Worm (Caenorhabditis elegans): ENCODE results near the gene srx-7.

Gene srx-7

ce11 chrV:600231-600630, 40.2 kb downstream of the srx-7 start, which contains the start of gene nhr-251:
TSS of gene nhr-251 (plus strand) at chrV:600531.
- TF ChIP-seq ceh-34 (tag; optimal IDR thresholded peaks at IDR 0.05), result no peak
- no peak for TF ChIP-seq sox-4 (tag; optimal IDR thresholded peaks at IDR 0.05)

DNA sequence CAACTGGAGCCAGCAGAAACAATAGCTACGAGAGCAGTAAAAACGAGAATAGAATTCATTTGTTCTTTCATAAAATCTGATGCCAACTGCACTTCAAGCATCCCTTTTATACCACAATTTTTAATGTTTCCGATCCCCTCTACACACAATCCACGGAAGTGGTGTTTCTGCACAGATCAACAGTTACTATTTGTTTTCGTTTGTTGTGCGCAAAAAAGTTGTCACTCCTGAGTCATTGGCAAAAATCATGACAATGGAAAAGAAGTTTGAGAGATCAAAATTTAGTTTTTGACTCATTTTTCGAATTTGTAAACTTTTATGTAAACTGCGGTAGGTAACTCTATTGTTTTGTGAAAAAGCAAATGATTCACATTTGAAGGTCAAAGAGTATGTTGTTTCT, 44.1 kb downstream of the srx-7 start, which contains the start of gene srlf-37:
Gene srlf-37, minus strand, starts transcription at position 101 of the 400 bp plus-strand sequence.
- no peak for TF ChIP-seq ceh-48 (tag; optimal IDR thresholded peaks at IDR 0.05)
- TF ChIP-seq ama-1 (optimal IDR thresholded peaks at IDR 0.05), result no peak
- no peak for TF ChIP-seq ceh-34 (tag; optimal IDR thresholded peaks at IDR 0.05)
- no peak for TF ChIP-seq ztf-16 (tag; optimal IDR thresholded peaks at IDR 0.05)
- no peak for TF ChIP-seq K02D7.2 (tag; optimal IDR thresholded peaks at IDR 0.05)

DNA sequence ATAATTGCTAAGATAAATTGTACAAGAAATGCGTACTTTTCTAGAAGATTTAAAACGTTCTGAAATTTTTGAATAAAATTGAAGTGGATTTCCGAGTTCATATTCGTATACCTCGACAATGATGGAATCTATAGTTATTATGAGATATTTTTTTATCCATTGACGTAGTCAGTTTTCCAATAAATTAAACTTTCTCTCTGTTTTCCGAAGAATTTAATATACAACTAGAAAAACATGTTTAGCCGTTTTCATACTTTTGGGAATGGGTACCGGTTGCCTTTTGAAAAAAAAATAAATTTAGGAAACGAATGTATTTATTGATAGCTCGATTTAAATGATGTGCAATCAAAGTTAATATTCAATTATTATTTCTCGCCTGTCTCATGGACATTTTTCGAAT, 48.8 kb downstream of the srx-7 start, which contains the start of gene srw-109:
Gene srw-109, minus strand, starts transcription at position 101 of the 400 bp plus-strand sequence.
- TF ChIP-seq ceh-30 (tag; optimal IDR thresholded peaks at IDR 0.05) (no peak), hlh-6 (tag; optimal IDR thresholded peaks at IDR 0.05) (no peak), nhr-11 (tag; optimal IDR thresholded peaks at IDR 0.05) (no peak), hlh-30 (tag; optimal IDR thresholded peaks at IDR 0.05; ENCODE audit: insufficient read depth) (no peak), pag-3 (tag; optimal IDR thresholded peaks at IDR 0.05; ENCODE audit: borderline replicate concordance) (no peak), ceh-2 (tag; optimal IDR thresholded peaks at IDR 0.05) (no peak), unc-3 (GFP tag; conservative IDR thresholded peaks at IDR 0.05) (no peak), unc-3 (tag; optimal IDR thresholded peaks at IDR 0.05) (no peak), hlh-8 (tag; optimal IDR thresholded peaks at IDR 0.05) (no peak), ztf-16 (tag; optimal IDR thresholded peaks at IDR 0.05) (no peak), ceh-24 (tag; optimal IDR thresholded peaks at IDR 0.05) (no peak), pha-2 (tag; optimal IDR thresholded peaks at IDR 0.05) (no peak), ceh-45 (GFP tag; IDR thresholded peaks at IDR 0.05) (no peak), mec-3 (tag; optimal IDR thresholded peaks at IDR 0.05; ENCODE audit: borderline replicate concordance) (no peak), unc-55 (GFP tag; optimal IDR thresholded peaks at IDR 0.05) (no peak), tbx-2 (tag; optimal IDR thresholded peaks at IDR 0.05) (no peak)

DNA sequence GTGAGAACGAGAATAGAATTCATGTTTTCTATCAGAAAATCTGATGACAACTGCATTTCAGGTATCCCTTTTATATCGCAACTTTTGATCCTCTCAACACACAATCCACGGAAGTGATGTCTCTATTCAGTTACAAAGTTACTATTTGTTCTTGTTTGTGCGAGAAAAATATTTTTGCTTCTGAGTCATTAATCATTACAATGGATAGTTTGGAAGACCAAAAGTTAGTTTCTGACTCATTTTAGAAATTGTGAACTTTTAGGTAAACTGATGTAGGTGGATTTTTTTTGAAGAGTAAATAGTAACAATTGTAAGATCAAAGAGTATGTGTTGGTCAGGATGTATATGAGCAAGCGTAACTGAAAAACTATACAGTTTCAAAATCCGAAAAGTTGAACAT, 49.7 kb downstream of the srx-7 start, which contains the start of gene srlf-36:
Gene srlf-36, minus strand, starts transcription at position 101 of the 400 bp plus-strand sequence.
- TF ChIP-seq npax-4 (tag; optimal IDR thresholded peaks at IDR 0.05) (no peak), unc-55 (GFP tag; optimal IDR thresholded peaks at IDR 0.05) (no peak), ceh-19 (GFP tag; optimal IDR thresholded peaks at IDR 0.05) (no peak), hlh-15 (tag; optimal IDR thresholded peaks at IDR 0.05) (no peak), unc-42 (tag; optimal IDR thresholded peaks at IDR 0.05) (no peak), madf-2 (tag; optimal IDR thresholded peaks at IDR 0.05) (no peak), dve-1 (tag; optimal IDR thresholded peaks at IDR 0.05) (no peak), tbx-2 (tag; optimal IDR thresholded peaks at IDR 0.05) (no peak), T23F11.4 (GFP tag; optimal IDR thresholded peaks at IDR 0.05) (no peak), K09A11.1 (tag; optimal IDR thresholded peaks at IDR 0.05; ENCODE audit: insufficient read depth) (no peak), syd-9 (tag; optimal IDR thresholded peaks at IDR 0.05) (no peak), odd-2 (tag; optimal IDR thresholded peaks at IDR 0.05) (no peak), elt-4 (tag; optimal IDR thresholded peaks at IDR 0.05) (no peak), ceh-6 (GFP tag; optimal IDR thresholded peaks at IDR 0.05) (no peak), ama-1 (optimal IDR thresholded peaks at IDR 0.05) (no peak), F13H6.1 (tag; optimal IDR thresholded peaks at IDR 0.05) (no peak), Y22D7AL.16 (tag; optimal IDR thresholded peaks at IDR 0.05) (no peak), nhr-11 (tag; optimal IDR thresholded peaks at IDR 0.05) (no peak), fkh-6 (tag; optimal IDR thresholded peaks at IDR 0.05) (no peak), pax-1 (tag; optimal IDR thresholded peaks at IDR 0.05) (no peak)
